Worm (Caenorhabditis elegans) whole organism, L2 larva: ENCODE measurements around the gene C05G5.3.

Source experiments
- C34F6.9 ChIP-seq: fragments of 150-350 bp; optimal IDR thresholded peaks from 2 replicates; lab custom pipeline; 2014; ENCODE audit warnings: missing biosample characterization, missing genetic modification characterization
- F13H6.1 ChIP-seq: sonication (generic microtip); optimal IDR thresholded peaks from 2 replicates; lab custom pipeline; 2016; ENCODE audit warnings: missing genetic modification characterization, missing compliant biosample characterization
- R02D3.7 ChIP-seq: fragments of 150-350 bp; optimal IDR thresholded peaks from 2 replicates; lab custom pipeline; 2014; ENCODE audit warnings: missing biosample characterization, missing genetic modification characterization
- Y55F3AM.14 ChIP-seq: fragments of 200-800 bp; sonication (Bioruptor generic); optimal IDR thresholded peaks from 2 replicates; lab custom pipeline; 2018; ENCODE audit warnings: mild to moderate bottlenecking, missing genetic modification characterization, missing compliant biosample characterization
- ZK546.5 ChIP-seq: sonication (generic microtip); optimal IDR thresholded peaks from 2 replicates; lab custom pipeline; 2017; ENCODE audit warnings: missing biosample characterization, missing genetic modification characterization
- alr-1 ChIP-seq: fragments of 150-350 bp; optimal IDR thresholded peaks from 2 replicates; lab custom pipeline; 2014; ENCODE audit warnings: missing biosample characterization, missing genetic modification characterization
- aly-2 ChIP-seq: fragments of 150-350 bp; optimal IDR thresholded peaks from 2 replicates; lab custom pipeline; 2014; ENCODE audit warnings: missing biosample characterization, missing genetic modification characterization
- ama-1 ChIP-seq: fragments of 150-350 bp; optimal IDR thresholded peaks from 2 replicates; lab custom pipeline; 2018; ENCODE audit warnings: inconsistent platforms
- blmp-1 ChIP-seq: sonication (generic microtip); optimal IDR thresholded peaks from 2 replicates; lab custom pipeline; 2017; ENCODE audit warnings: missing genetic modification characterization, mild to moderate bottlenecking, missing compliant biosample characterization, antibody characterized with exemption, moderate library complexity; ENCODE audit not compliant: insufficient read depth
- ceh-16 ChIP-seq: fragments of 150-350 bp; optimal IDR thresholded peaks from 2 replicates; lab custom pipeline; 2014; ENCODE audit warnings: missing biosample characterization, missing genetic modification characterization
- ceh-82 ChIP-seq: fragments of 150-350 bp; optimal IDR thresholded peaks from 2 replicates; lab custom pipeline; 2014; ENCODE audit warnings: missing biosample characterization, missing genetic modification characterization
- crh-2 ChIP-seq: sonication (generic microtip); optimal IDR thresholded peaks from 2 replicates; lab custom pipeline; 2017; ENCODE audit warnings: missing biosample characterization, missing genetic modification characterization
- egl-27 ChIP-seq: sonication (generic microtip); optimal IDR thresholded peaks from 3 replicates; lab custom pipeline; 2017; ENCODE audit warnings: missing biosample characterization, missing genetic modification reagents, missing genetic modification characterization
- elt-1 ChIP-seq: fragments of 150-350 bp; optimal IDR thresholded peaks from 2 replicates; lab custom pipeline; 2014; ENCODE audit warnings: missing biosample characterization, missing genetic modification characterization
- fos-1 ChIP-seq: fragments of 150-350 bp; optimal IDR thresholded peaks from 2 replicates; lab custom pipeline; 2014; ENCODE audit warnings: missing biosample characterization, missing genetic modification characterization
- gmeb-1 ChIP-seq: fragments of 150-350 bp; optimal IDR thresholded peaks from 2 replicates; lab custom pipeline; 2014; ENCODE audit warnings: missing biosample characterization, missing genetic modification characterization
- lin-11 ChIP-seq: fragments of 150-350 bp; sonication (generic microtip); optimal IDR thresholded peaks from 2 replicates; lab custom pipeline; 2014; ENCODE audit warnings: missing biosample characterization, missing genetic modification characterization, inconsistent platforms, mixed read lengths
- lin-13 ChIP-seq: fragments of 150-350 bp; optimal IDR thresholded peaks from 2 replicates; lab custom pipeline; 2014; ENCODE audit warnings: missing biosample characterization, missing genetic modification reagents, missing genetic modification characterization
- lsy-2 ChIP-seq, 2 experiments: fragments of 150-350 bp in 1 of 2; sonication (generic microtip) in 1 of 2; optimal IDR thresholded peaks; 2 replicates each; lab custom pipeline; 2014 to 2017; ENCODE audit warnings: missing biosample characterization in 2 of 2, missing genetic modification characterization in 2 of 2
- mab-5 ChIP-seq: fragments of 150-350 bp; optimal IDR thresholded peaks from 2 replicates; lab custom pipeline; 2014; ENCODE audit warnings: missing biosample characterization, missing genetic modification characterization
- mbf-1 ChIP-seq: sonication (generic microtip); optimal IDR thresholded peaks from 2 replicates; lab custom pipeline; 2017; ENCODE audit warnings: missing biosample characterization, missing genetic modification characterization
- mdl-1 ChIP-seq, 2 experiments: fragments of 150-350 bp in 1 of 2; sonication (generic microtip) in 1 of 2; optimal IDR thresholded peaks; 2 replicates each; lab custom pipeline; 2017; ENCODE audit warnings: missing biosample characterization in 2 of 2, missing genetic modification characterization in 2 of 2
- nhr-10 ChIP-seq: sonication (generic microtip); optimal IDR thresholded peaks from 2 replicates; lab custom pipeline; 2017; ENCODE audit warnings: missing biosample characterization, missing genetic modification characterization
- nhr-11 ChIP-seq: fragments of 150-350 bp; optimal IDR thresholded peaks from 2 replicates; lab custom pipeline; 2014; ENCODE audit warnings: missing biosample characterization, missing genetic modification characterization
- nhr-12 ChIP-seq: fragments of 150-350 bp; optimal IDR thresholded peaks from 2 replicates; lab custom pipeline; 2014; ENCODE audit warnings: missing biosample characterization, missing genetic modification characterization
- nhr-21 ChIP-seq: fragments of 150-350 bp; optimal IDR thresholded peaks from 2 replicates; lab custom pipeline; 2014; ENCODE audit warnings: missing biosample characterization, missing genetic modification characterization
- nhr-23 ChIP-seq: fragments of 150-350 bp; optimal IDR thresholded peaks from 2 replicates; lab custom pipeline; 2014; ENCODE audit warnings: missing biosample characterization, missing genetic modification reagents, missing genetic modification characterization
- nhr-237 ChIP-seq: fragments of 150-350 bp; optimal IDR thresholded peaks from 2 replicates; lab custom pipeline; 2014; ENCODE audit warnings: missing biosample characterization, missing genetic modification characterization
- nhr-25 ChIP-seq: fragments of 150-350 bp; sonication (generic microtip); optimal IDR thresholded peaks from 3 replicates; lab custom pipeline; 2014; ENCODE audit warnings: missing biosample characterization, missing genetic modification characterization
- nhr-6 ChIP-seq: fragments of 150-350 bp; optimal IDR thresholded peaks from 2 replicates; lab custom pipeline; 2014; ENCODE audit warnings: missing biosample characterization, missing genetic modification characterization
- nhr-77 ChIP-seq: fragments of 150-350 bp; optimal IDR thresholded peaks from 2 replicates; lab custom pipeline; 2014; ENCODE audit warnings: missing biosample characterization, missing genetic modification characterization
- sem-4 ChIP-seq: fragments of 150-350 bp; optimal IDR thresholded peaks from 2 replicates; lab custom pipeline; 2014; ENCODE audit warnings: missing biosample characterization, missing genetic modification reagents, missing genetic modification characterization
- sma-3 ChIP-seq: sonication (generic microtip); optimal IDR thresholded peaks from 2 replicates; lab custom pipeline; 2016; ENCODE audit warnings: missing genetic modification reagents, missing genetic modification characterization, missing compliant biosample characterization
- sma-9 ChIP-seq, 2 experiments: fragments of 150-350 bp in 1 of 2; sonication (generic microtip) in 1 of 2; optimal IDR thresholded peaks; 2 replicates each; lab custom pipeline; 2014 to 2016; ENCODE audit warnings: missing genetic modification characterization in 2 of 2, mild to moderate bottlenecking in 1 of 2, missing biosample characterization in 1 of 2, missing compliant biosample characterization in 1 of 2, missing genetic modification reagents in 1 of 2, moderate library complexity in 1 of 2
- snpc-4 ChIP-seq: fragments of 150-350 bp; optimal IDR thresholded peaks from 2 replicates; lab custom pipeline; 2014; ENCODE audit warnings: missing biosample characterization, missing genetic modification characterization
- unc-39 ChIP-seq: fragments of 150-350 bp; optimal IDR thresholded peaks from 2 replicates; lab custom pipeline; 2014; ENCODE audit warnings: missing biosample characterization, missing genetic modification characterization
- unc-55 ChIP-seq: fragments of 150-350 bp; sonication (generic microtip); optimal IDR thresholded peaks from 3 replicates; lab custom pipeline; 2014; ENCODE audit warnings: missing biosample characterization, missing genetic modification reagents, missing genetic modification characterization
- unc-62 ChIP-seq: fragments of 150-350 bp; optimal IDR thresholded peaks from 2 replicates; lab custom pipeline; 2014; ENCODE audit warnings: missing biosample characterization, missing genetic modification reagents, missing genetic modification characterization
- ztf-1 ChIP-seq: fragments of 200-800 bp; sonication (Bioruptor generic); conservative IDR thresholded peaks from 2 replicates; pipeline ENCODE4 v1.3.6; 2022; ENCODE audit warnings: missing genetic modification characterization, missing compliant biosample characterization
- ztf-11 ChIP-seq: sonication (generic microtip); optimal IDR thresholded peaks from 2 replicates; lab custom pipeline; 2017; ENCODE audit warnings: missing biosample characterization, missing genetic modification characterization
- ztf-4 ChIP-seq: fragments of 150-350 bp; optimal IDR thresholded peaks from 2 replicates; lab custom pipeline; 2014; ENCODE audit warnings: missing biosample characterization, missing genetic modification characterization

C05G5.3 gene

ce11 chrX:14751911-14752310, at the start of gene C05G5.3:
Gene C05G5.3 (minus strand): TSS chrX:14752011.
- no peak for TF ChIP-seq nhr-6 (tag; lab: Kevin White, UChicago)
- TF ChIP-seq nhr-77: no peak

DNA sequence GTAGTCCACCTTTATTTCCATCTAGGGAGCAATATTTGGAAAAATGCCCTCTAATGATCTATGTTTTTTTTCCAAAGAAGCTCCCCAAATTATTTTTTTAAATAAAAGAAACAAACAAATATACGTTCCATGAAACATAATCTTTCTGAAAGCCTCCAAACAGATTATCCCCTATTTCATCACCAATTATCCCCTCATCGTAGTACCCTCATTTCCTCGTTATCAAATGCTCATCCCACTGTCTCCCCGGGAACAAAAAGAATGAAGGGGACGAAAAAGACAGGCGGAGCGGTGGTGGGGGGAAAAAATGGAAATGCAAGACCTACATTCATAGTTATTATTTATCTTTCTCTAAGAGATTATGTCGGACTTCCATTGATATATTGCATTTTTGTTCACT, 45.6 kb upstream of the C05G5.3 start:
- TF ChIP-seq C34F6.9 (tag; lab: Kevin White, UChicago): no peak
- no peak for TF ChIP-seq ztf-4 (tag; lab: Kevin White, UChicago)
- TF ChIP-seq mbf-1 (tag; lab: Kevin White, UChicago): no peak
- no peak for TF ChIP-seq nhr-25 (tag; lab: Kevin White, UChicago)
- TF ChIP-seq mdl-1 (tag; optimal IDR thresholded peaks at IDR 0.05; lab: Kevin White, UChicago): no peak
- TF ChIP-seq nhr-11 (tag; lab: Kevin White, UChicago): no peak
- TF ChIP-seq egl-27: no peak
- TF ChIP-seq nhr-12 (tag; lab: Kevin White, UChicago): no peak
- TF ChIP-seq ztf-11 (tag; lab: Kevin White, UChicago): no peak
- no peak for TF ChIP-seq ceh-82 (tag; lab: Kevin White, UChicago)
- no peak for TF ChIP-seq blmp-1 (tag; lab: Kevin White, UChicago)
- no peak for TF ChIP-seq lin-11
- no peak for TF ChIP-seq nhr-237
- no peak for TF ChIP-seq unc-39 (tag; lab: Kevin White, UChicago)
- TF ChIP-seq fos-1 (tag; lab: Kevin White, UChicago): no peak
- TF ChIP-seq elt-1: no peak

- TF ChIP-seq blmp-1 (tag; lab: Kevin White, UChicago): no peak
- no peak for TF ChIP-seq snpc-4 (tag; lab: Kevin White, UChicago)
- no peak for TF ChIP-seq lin-11
- no peak for TF ChIP-seq nhr-11 (tag; lab: Kevin White, UChicago)
- TF ChIP-seq sem-4 (tag; lab: Kevin White, UChicago): no peak
- no peak for TF ChIP-seq lin-13 (GFP tag; lab: Kevin White, UChicago)
- TF ChIP-seq nhr-237: no peak
- TF ChIP-seq ztf-1: no peak
- TF ChIP-seq gmeb-1: no peak
- no peak for TF ChIP-seq unc-39 (tag; lab: Kevin White, UChicago)
- no peak for TF ChIP-seq nhr-21
- TF ChIP-seq unc-55 (GFP tag; lab: Kevin White, UChicago): no peak
- TF ChIP-seq elt-1: no peak
- no peak for TF ChIP-seq alr-1 (tag; lab: Kevin White, UChicago)
- no peak for TF ChIP-seq ZK546.5 (tag; lab: Kevin White, UChicago)
- no peak for TF ChIP-seq unc-62 (GFP tag; lab: Kevin White, UChicago)
- no peak for TF ChIP-seq fos-1 (tag; lab: Kevin White, UChicago)
- no peak for TF ChIP-seq mdl-1 (tag; optimal IDR thresholded peaks at IDR 0.05; lab: Kevin White, UChicago)
Measured at ce11 chrX:14794170-14794569, 42.4 kb upstream of the C05G5.3 start.

- TF ChIP-seq ztf-11 (tag; lab: Kevin White, UChicago): no peak
- no peak for TF ChIP-seq ztf-1
- TF ChIP-seq ceh-16: no peak
- no peak for TF ChIP-seq ama-1 (lab: Kevin White, UChicago)
- no peak for TF ChIP-seq mab-5
- TF ChIP-seq R02D3.7: no peak
- no peak for TF ChIP-seq nhr-77
- no peak for TF ChIP-seq aly-2 (tag; lab: Kevin White, UChicago)
- TF ChIP-seq F13H6.1 (tag; lab: Kevin White, UChicago): peak; percentile 4
- TF ChIP-seq gmeb-1: no peak
- no peak for TF ChIP-seq Y55F3AM.14
- TF ChIP-seq fos-1 (tag; lab: Kevin White, UChicago): peak; percentile 61
- no peak for TF ChIP-seq mbf-1 (tag; lab: Kevin White, UChicago)
- peak in 1 of 2 experiments; percentile 28 for TF ChIP-seq lsy-2 (tag; optimal IDR thresholded peaks at IDR 0.05; lab: Kevin White, UChicago)
- no peak for TF ChIP-seq nhr-23
- no peak for TF ChIP-seq lin-11
- no peak for TF ChIP-seq snpc-4 (tag; lab: Kevin White, UChicago)
- no peak for TF ChIP-seq nhr-10 (tag; lab: Kevin White, UChicago)
- TF ChIP-seq ceh-82 (tag; lab: Kevin White, UChicago): no peak
- no peak for TF ChIP-seq sem-4 (tag; lab: Kevin White, UChicago)
- TF ChIP-seq sma-9 (GFP tag; optimal IDR thresholded peaks at IDR 0.05; lab: Kevin White, UChicago): peak; percentile 32
- TF ChIP-seq sma-9 (tag; optimal IDR thresholded peaks at IDR 0.05; lab: Kevin White, UChicago): no peak
- no peak for TF ChIP-seq nhr-21
- TF ChIP-seq sma-3: no peak
- TF ChIP-seq mdl-1 (tag; optimal IDR thresholded peaks at IDR 0.05; lab: Kevin White, UChicago): no peak
- no peak for TF ChIP-seq unc-62 (GFP tag; lab: Kevin White, UChicago)
- TF ChIP-seq elt-1: no peak
- TF ChIP-seq nhr-237: no peak
- peak; percentile 6 for TF ChIP-seq crh-2 (tag; lab: Kevin White, UChicago)
- TF ChIP-seq ZK546.5 (tag; lab: Kevin White, UChicago): no peak
Measured at ce11 chrX:14793198-14793747, 41.5 kb upstream of the C05G5.3 start, which contains the start of gene sprr-2. Gene sprr-2 (plus strand): TSS chrX:14793445.
